Worm (Caenorhabditis elegans) whole organism, L4 larva: ENCODE results near the gene H01G02.4.

Experiments used
- F37D6.2 ChIP-seq: sonication (generic microtip); optimal IDR thresholded peaks from 2 replicates; lab custom pipeline; 2016; ENCODE audit warnings: mild to moderate bottlenecking, missing genetic modification characterization, missing compliant biosample characterization
- F44E2.7 ChIP-seq: fragments of 200-800 bp; sonication (Bioruptor generic); IDR thresholded peaks from 2 replicates; pipeline ENCODE4 v2.1.2; 2022; ENCODE audit warnings: missing genetic modification characterization, missing compliant biosample characterization
- F49E8.2 ChIP-seq: sonication (generic microtip); optimal IDR thresholded peaks from 2 replicates; lab custom pipeline; 2016; ENCODE audit warnings: missing compliant biosample characterization, mild to moderate bottlenecking, missing genetic modification characterization, borderline replicate concordance
- T26A8.4 ChIP-seq: fragments of 200-800 bp; sonication (Bioruptor generic); IDR thresholded peaks from 2 replicates; pipeline ENCODE4 v1.3.6; 2022; ENCODE audit warnings: missing genetic modification characterization, missing compliant biosample characterization
- Y48G9A.11 ChIP-seq: fragments of 200-800 bp; sonication (Bioruptor generic); IDR thresholded peaks from 2 replicates; pipeline ENCODE4 v1.3.6; 2022; ENCODE audit warnings: missing genetic modification reagents, missing genetic modification characterization, missing compliant biosample characterization
- Y5F2A.4 ChIP-seq: fragments of 200-800 bp; sonication (Bioruptor generic); optimal IDR thresholded peaks from 2 replicates; lab custom pipeline; 2018; ENCODE audit warnings: mild to moderate bottlenecking, missing genetic modification characterization, missing compliant biosample characterization
- Y75B8A.6 ChIP-seq: fragments of 200-800 bp; sonication (Bioruptor generic); IDR thresholded peaks from 2 replicates; pipeline ENCODE4 v1.3.6; 2022; ENCODE audit warnings: missing genetic modification reagents, missing genetic modification characterization, missing compliant biosample characterization
- ZK337.2 ChIP-seq: fragments of 200-800 bp; sonication (Bioruptor generic); IDR thresholded peaks from 2 replicates; pipeline ENCODE4 v1.3.6; 2022; ENCODE audit warnings: missing genetic modification reagents, missing genetic modification characterization, missing compliant biosample characterization
- aha-1 ChIP-seq: fragments of 150-350 bp; peaks from one replicate; lab custom pipeline; 2014; ENCODE audit warnings: missing biosample characterization, missing genetic modification characterization
- aly-2 ChIP-seq: sonication (generic microtip); optimal IDR thresholded peaks from 2 replicates; lab custom pipeline; 2018; ENCODE audit warnings: missing biosample characterization, missing genetic modification characterization
- attf-4 ChIP-seq: sonication (generic microtip); optimal IDR thresholded peaks from 3 replicates; lab custom pipeline; 2017; ENCODE audit warnings: missing biosample characterization, missing genetic modification characterization
- ceh-44 ChIP-seq: fragments of 200-800 bp; sonication (Bioruptor generic); IDR thresholded peaks from 2 replicates; pipeline ENCODE4 v1.3.6; 2022; ENCODE audit warnings: missing genetic modification reagents, missing genetic modification characterization, missing compliant biosample characterization
- cey-2 ChIP-seq: sonication (generic microtip); optimal IDR thresholded peaks from 3 replicates; lab custom pipeline; 2017; ENCODE audit warnings: missing genetic modification characterization, mild to moderate bottlenecking, missing compliant biosample characterization, antibody characterized with exemption, borderline replicate concordance; ENCODE audit not compliant: insufficient read depth
- daf-12 ChIP-seq: fragments of 150-350 bp; optimal IDR thresholded peaks from 2 replicates; lab custom pipeline; 2014; ENCODE audit warnings: missing biosample characterization, missing genetic modification reagents, missing genetic modification characterization
- daf-8 ChIP-seq: fragments of 200-800 bp; sonication (Bioruptor generic); IDR thresholded peaks from 2 replicates; pipeline ENCODE4 v1.3.6; 2022; ENCODE audit warnings: missing genetic modification characterization, missing compliant biosample characterization
- dmd-6 ChIP-seq: fragments of 200-800 bp; sonication (Bioruptor generic); IDR thresholded peaks from 2 replicates; pipeline ENCODE4 v1.3.6; 2022; ENCODE audit warnings: missing genetic modification reagents, missing genetic modification characterization, missing compliant biosample characterization
- dpl-1 ChIP-seq: fragments of 150-350 bp; optimal IDR thresholded peaks from 2 replicates; lab custom pipeline; 2014; ENCODE audit warnings: missing biosample characterization, missing genetic modification reagents, missing genetic modification characterization
- dve-1 ChIP-seq: sonication (generic microtip); optimal IDR thresholded peaks from 2 replicates; lab custom pipeline; 2017; ENCODE audit warnings: antibody characterized with exemption, mild to moderate bottlenecking, missing genetic modification characterization, missing compliant biosample characterization; ENCODE audit not compliant: insufficient read depth
- egl-43 ChIP-seq: fragments of 200-800 bp; sonication (Bioruptor generic); IDR thresholded peaks from 2 replicates; pipeline ENCODE4 v1.3.6; 2022; ENCODE audit warnings: missing genetic modification reagents, missing genetic modification characterization, missing compliant biosample characterization
- gei-8 ChIP-seq: fragments of 200-800 bp; sonication (Bioruptor generic); optimal IDR thresholded peaks from 2 replicates; lab custom pipeline; 2018; ENCODE audit warnings: mild to moderate bottlenecking, missing genetic modification characterization, missing compliant biosample characterization
- hlh-11 ChIP-seq: fragments of 200-800 bp; sonication (Bioruptor generic); optimal IDR thresholded peaks from 2 replicates; lab custom pipeline; 2018; ENCODE audit warnings: mild to moderate bottlenecking, missing genetic modification characterization, missing compliant biosample characterization
- hlh-30 ChIP-seq: sonication (generic microtip); optimal IDR thresholded peaks from 2 replicates; lab custom pipeline; 2017; ENCODE audit warnings: antibody characterized with exemption, mild to moderate bottlenecking, missing genetic modification characterization, missing compliant biosample characterization; ENCODE audit not compliant: insufficient read depth
- hmg-1.1 ChIP-seq: fragments of 200-800 bp; sonication (Bioruptor generic); IDR thresholded peaks from 2 replicates; pipeline ENCODE4 v1.3.6; 2022; ENCODE audit warnings: missing genetic modification reagents, missing genetic modification characterization, missing compliant biosample characterization
- lim-7 ChIP-seq: fragments of 200-800 bp; sonication (Bioruptor generic); IDR thresholded peaks from 2 replicates; pipeline ENCODE4 v1.3.6; 2022; ENCODE audit warnings: missing genetic modification characterization, missing compliant biosample characterization
- lin-1 ChIP-seq: fragments of 200-800 bp; sonication (Bioruptor generic); IDR thresholded peaks from 2 replicates; pipeline ENCODE4 v1.3.6; 2022; ENCODE audit warnings: missing genetic modification reagents, missing genetic modification characterization, missing compliant biosample characterization
- lin-13 ChIP-seq: fragments of 150-350 bp; optimal IDR thresholded peaks from 2 replicates; lab custom pipeline; 2014; ENCODE audit warnings: missing biosample characterization, missing genetic modification reagents, missing genetic modification characterization
- lin-38 ChIP-seq: fragments of 200-800 bp; sonication (Bioruptor generic); IDR thresholded peaks from 2 replicates; pipeline ENCODE4 v1.3.6; 2022; ENCODE audit warnings: missing genetic modification reagents, missing genetic modification characterization, missing compliant biosample characterization
- mdl-1 ChIP-seq, 2 experiments: fragments of 150-350 bp in 1 of 2; sonication (generic microtip) in 1 of 2; optimal IDR thresholded peaks; 2 replicates each; lab custom pipeline; 2014 to 2017; ENCODE audit warnings: missing biosample characterization in 2 of 2, missing genetic modification characterization in 2 of 2
- mdt-29 ChIP-seq: fragments of 200-800 bp; sonication (Bioruptor generic); IDR thresholded peaks from 2 replicates; pipeline ENCODE4 v1.3.6; 2022; ENCODE audit warnings: missing genetic modification reagents, missing genetic modification characterization, missing compliant biosample characterization
- mxl-2 ChIP-seq: fragments of 200-800 bp; sonication (Bioruptor generic); conservative IDR thresholded peaks from 2 replicates; pipeline ENCODE4 v1.3.6; 2022; ENCODE audit warnings: missing genetic modification reagents, missing genetic modification characterization, missing compliant biosample characterization
- nhr-237 ChIP-seq: sonication (generic microtip); optimal IDR thresholded peaks from 2 replicates; lab custom pipeline; 2017; ENCODE audit warnings: missing biosample characterization, missing genetic modification characterization
- nhr-76 ChIP-seq: fragments of 150-350 bp; optimal IDR thresholded peaks from 2 replicates; lab custom pipeline; 2014; ENCODE audit warnings: missing biosample characterization, missing genetic modification characterization
- saeg-2 ChIP-seq: fragments of 200-800 bp; sonication (Bioruptor generic); IDR thresholded peaks from 2 replicates; pipeline ENCODE4 v1.3.6; 2022; ENCODE audit warnings: missing genetic modification reagents, missing genetic modification characterization, missing compliant biosample characterization
- snpc-4 ChIP-seq: fragments of 150-350 bp; optimal IDR thresholded peaks from 2 replicates; lab custom pipeline; 2014; ENCODE audit warnings: missing biosample characterization, missing genetic modification characterization
- spr-1 ChIP-seq: sonication (generic microtip); optimal IDR thresholded peaks from 2 replicates; lab custom pipeline; 2016; ENCODE audit warnings: mild to moderate bottlenecking, missing genetic modification characterization, missing compliant biosample characterization
- tra-1 ChIP-seq: fragments of 200-800 bp; sonication (Bioruptor generic); IDR thresholded peaks from 2 replicates; pipeline ENCODE4 v1.3.6; 2022; ENCODE audit warnings: missing genetic modification reagents, missing genetic modification characterization, missing compliant biosample characterization
- unc-130 ChIP-seq: sonication (generic microtip); optimal IDR thresholded peaks from 2 replicates; lab custom pipeline; 2016; ENCODE audit warnings: missing genetic modification reagents, missing genetic modification characterization, missing compliant biosample characterization
- zfp-2 ChIP-seq: sonication (generic microtip); optimal IDR thresholded peaks from 2 replicates; lab custom pipeline; 2016; ENCODE audit warnings: mild to moderate bottlenecking, missing genetic modification characterization, missing compliant biosample characterization
- zfp-3 ChIP-seq: fragments of 200-800 bp; sonication (Bioruptor generic); conservative IDR thresholded peaks from 2 replicates; pipeline ENCODE4 v1.3.6; 2022; ENCODE audit warnings: missing genetic modification reagents, missing genetic modification characterization, missing compliant biosample characterization
- ztf-7 ChIP-seq: fragments of 150-350 bp; optimal IDR thresholded peaks from 2 replicates; lab custom pipeline; 2014; ENCODE audit warnings: missing biosample characterization, missing genetic modification characterization

H01G02.4 gene

DNA sequence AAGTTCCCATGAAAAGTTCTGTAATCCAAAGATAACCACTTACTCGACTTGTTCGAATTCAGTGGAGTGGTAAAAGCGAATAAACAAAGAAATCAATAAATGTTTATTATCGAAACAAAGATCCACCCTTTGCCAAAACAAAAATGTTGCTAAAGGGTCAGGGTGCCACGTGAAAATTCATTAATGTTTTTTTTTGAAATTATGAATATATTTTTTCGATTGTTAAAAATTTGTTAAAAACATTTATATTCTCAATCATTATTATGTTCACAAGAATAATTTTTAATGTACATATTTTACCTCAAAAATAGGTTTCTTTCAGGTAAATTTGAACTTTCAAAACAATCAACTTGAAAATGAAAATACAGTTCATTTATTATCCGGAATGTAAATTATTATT is at the start of gene H01G02.4:
TSS of gene H01G02.4 (minus strand) at position 101 of the 400 bp plus-strand sequence.
- no peak for TF ChIP-seq F44E2.7
- TF ChIP-seq lin-13 (GFP tag; lab: Kevin White, UChicago): no peak
- TF ChIP-seq daf-12 (tag; lab: Kevin White, UChicago): no peak
- no peak for TF ChIP-seq mxl-2 (GFP tag; lab: Robert Waterston, UW)
- TF ChIP-seq lim-7 (GFP tag; lab: Robert Waterston, UW): no peak
- TF ChIP-seq lin-38 (GFP tag; lab: Robert Waterston, UW): no peak
- TF ChIP-seq ceh-44 (GFP tag; lab: Robert Waterston, UW): no peak
- no peak for TF ChIP-seq hmg-1.1
- no peak for TF ChIP-seq gei-8 (GFP tag; lab: Kevin White, UChicago)
- no peak for TF ChIP-seq mdt-29 (GFP tag; lab: Robert Waterston, UW)
- no peak for TF ChIP-seq Y48G9A.11 (GFP tag; lab: Robert Waterston, UW)
- no peak for TF ChIP-seq saeg-2 (GFP tag; lab: Robert Waterston, UW)
- TF ChIP-seq aha-1 (tag; lab: Kevin White, UChicago): no peak
- TF ChIP-seq lin-1 (GFP tag; lab: Robert Waterston, UW): no peak
- TF ChIP-seq spr-1 (tag; lab: Kevin White, UChicago): no peak
- TF ChIP-seq T26A8.4 (GFP tag; lab: Robert Waterston, UW): no peak
- no peak for TF ChIP-seq hlh-11 (tag; lab: Kevin White, UChicago)
- no peak for TF ChIP-seq unc-130 (GFP tag; lab: Kevin White, UChicago)

ce11 chrIV:11851882-11852281 is 48.9 kb upstream of the H01G02.4 start, which contains the start of gene F38H4.5:
Gene F38H4.5 (plus strand): TSS chrIV:11852182.
- TF ChIP-seq egl-43: no peak
- TF ChIP-seq Y5F2A.4 (GFP tag; lab: Kevin White, UChicago): no peak
- no peak for TF ChIP-seq aly-2 (tag; lab: Kevin White, UChicago)
- TF ChIP-seq lin-1 (GFP tag; lab: Robert Waterston, UW): no peak
- TF ChIP-seq ztf-7 (tag; lab: Kevin White, UChicago): no peak
- TF ChIP-seq daf-12 (tag; lab: Kevin White, UChicago): no peak
- TF ChIP-seq daf-8 (GFP tag; lab: Robert Waterston, UW): no peak
- TF ChIP-seq Y75B8A.6 (GFP tag; lab: Robert Waterston, UW): no peak
- TF ChIP-seq snpc-4: no peak
- TF ChIP-seq hmg-1.1: no peak
- TF ChIP-seq ZK337.2 (GFP tag; lab: Robert Waterston, UW): no peak
- TF ChIP-seq hlh-30 (tag; lab: Kevin White, UChicago): no peak
- TF ChIP-seq Y48G9A.11 (GFP tag; lab: Robert Waterston, UW): no peak

- TF ChIP-seq ztf-7 (tag; lab: Kevin White, UChicago) (no peak), dve-1 (tag; lab: Kevin White, UChicago) (no peak), hlh-11 (tag; lab: Kevin White, UChicago) (no peak), hlh-30 (tag; lab: Kevin White, UChicago) (no peak), nhr-76 (tag; lab: Kevin White, UChicago) (no peak), zfp-2 (tag; lab: Kevin White, UChicago) (no peak), lin-38 (GFP tag; lab: Robert Waterston, UW) (no peak), zfp-3 (GFP tag; lab: Robert Waterston, UW) (no peak), F49E8.2 (no peak), attf-4 (tag; lab: Kevin White, UChicago) (no peak), tra-1 (GFP tag; lab: Robert Waterston, UW) (no peak), cey-2 (tag; lab: Kevin White, UChicago) (no peak), nhr-237 (tag; lab: Kevin White, UChicago) (no peak), F37D6.2 (tag; lab: Kevin White, UChicago) (no peak), dmd-6 (GFP tag; lab: Robert Waterston, UW) (no peak), dpl-1 (GFP tag; lab: Kevin White, UChicago) (no peak), mdl-1 (tag; optimal IDR thresholded peaks at IDR 0.05; lab: Kevin White, UChicago) (no peak)
Observed at ce11 chrIV:11847771-11848312, 44.9 kb upstream of the H01G02.4 start, which contains the start of the genes F38H4.6 and F38H4.4. Gene F38H4.6 (minus strand): TSS chrIV:11847871. Gene F38H4.4 (plus strand): TSS chrIV:11848262.
